Worm (Caenorhabditis elegans) whole organism, L2 larva: Measurements from ENCODE around the gene sec-20.

ENCODE experiments used
- C34F6.9 ChIP-seq: fragments of 150-350 bp; optimal IDR thresholded peaks from 2 replicates; lab custom pipeline; 2014; ENCODE audit warnings: missing biosample characterization, missing genetic modification characterization
- F13H6.1 ChIP-seq: sonication (generic microtip); optimal IDR thresholded peaks from 2 replicates; lab custom pipeline; 2016; ENCODE audit warnings: missing genetic modification characterization, missing compliant biosample characterization
- R02D3.7 ChIP-seq: fragments of 150-350 bp; optimal IDR thresholded peaks from 2 replicates; lab custom pipeline; 2014; ENCODE audit warnings: missing biosample characterization, missing genetic modification characterization
- ZK546.5 ChIP-seq: sonication (generic microtip); optimal IDR thresholded peaks from 2 replicates; lab custom pipeline; 2017; ENCODE audit warnings: missing biosample characterization, missing genetic modification characterization
- alr-1 ChIP-seq: fragments of 150-350 bp; optimal IDR thresholded peaks from 2 replicates; lab custom pipeline; 2014; ENCODE audit warnings: missing biosample characterization, missing genetic modification characterization
- blmp-1 ChIP-seq: sonication (generic microtip); optimal IDR thresholded peaks from 2 replicates; lab custom pipeline; 2017; ENCODE audit warnings: missing genetic modification characterization, mild to moderate bottlenecking, missing compliant biosample characterization, antibody characterized with exemption, moderate library complexity; ENCODE audit not compliant: insufficient read depth
- ceh-16 ChIP-seq: fragments of 150-350 bp; optimal IDR thresholded peaks from 2 replicates; lab custom pipeline; 2014; ENCODE audit warnings: missing biosample characterization, missing genetic modification characterization
- ceh-82 ChIP-seq: fragments of 150-350 bp; optimal IDR thresholded peaks from 2 replicates; lab custom pipeline; 2014; ENCODE audit warnings: missing biosample characterization, missing genetic modification characterization
- crh-2 ChIP-seq: sonication (generic microtip); optimal IDR thresholded peaks from 2 replicates; lab custom pipeline; 2017; ENCODE audit warnings: missing biosample characterization, missing genetic modification characterization
- dmd-4 ChIP-seq: sonication (generic microtip); optimal IDR thresholded peaks from 2 replicates; lab custom pipeline; 2017; ENCODE audit warnings: missing biosample characterization, missing genetic modification characterization
- egl-27 ChIP-seq: sonication (generic microtip); optimal IDR thresholded peaks from 3 replicates; lab custom pipeline; 2017; ENCODE audit warnings: missing biosample characterization, missing genetic modification reagents, missing genetic modification characterization
- elt-1 ChIP-seq: fragments of 150-350 bp; optimal IDR thresholded peaks from 2 replicates; lab custom pipeline; 2014; ENCODE audit warnings: missing biosample characterization, missing genetic modification characterization
- gmeb-1 ChIP-seq: fragments of 150-350 bp; optimal IDR thresholded peaks from 2 replicates; lab custom pipeline; 2014; ENCODE audit warnings: missing biosample characterization, missing genetic modification characterization
- lin-11 ChIP-seq: fragments of 150-350 bp; sonication (generic microtip); optimal IDR thresholded peaks from 2 replicates; lab custom pipeline; 2014; ENCODE audit warnings: missing biosample characterization, missing genetic modification characterization, inconsistent platforms, mixed read lengths
- lin-13 ChIP-seq: fragments of 150-350 bp; optimal IDR thresholded peaks from 2 replicates; lab custom pipeline; 2014; ENCODE audit warnings: missing biosample characterization, missing genetic modification reagents, missing genetic modification characterization
- lsy-2 ChIP-seq, 2 experiments: fragments of 150-350 bp in 1 of 2; sonication (generic microtip) in 1 of 2; optimal IDR thresholded peaks; 2 replicates each; lab custom pipeline; 2014 to 2017; ENCODE audit warnings: missing biosample characterization in 2 of 2, missing genetic modification characterization in 2 of 2
- mab-5 ChIP-seq: fragments of 150-350 bp; optimal IDR thresholded peaks from 2 replicates; lab custom pipeline; 2014; ENCODE audit warnings: missing biosample characterization, missing genetic modification characterization
- mbf-1 ChIP-seq: sonication (generic microtip); optimal IDR thresholded peaks from 2 replicates; lab custom pipeline; 2017; ENCODE audit warnings: missing biosample characterization, missing genetic modification characterization
- mdl-1 ChIP-seq, 2 experiments: fragments of 150-350 bp in 1 of 2; sonication (generic microtip) in 1 of 2; optimal IDR thresholded peaks; 2 replicates each; lab custom pipeline; 2017; ENCODE audit warnings: missing biosample characterization in 2 of 2, missing genetic modification characterization in 2 of 2
- nhr-10 ChIP-seq: sonication (generic microtip); optimal IDR thresholded peaks from 2 replicates; lab custom pipeline; 2017; ENCODE audit warnings: missing biosample characterization, missing genetic modification characterization
- nhr-11 ChIP-seq: fragments of 150-350 bp; optimal IDR thresholded peaks from 2 replicates; lab custom pipeline; 2014; ENCODE audit warnings: missing biosample characterization, missing genetic modification characterization
- nhr-12 ChIP-seq: fragments of 150-350 bp; optimal IDR thresholded peaks from 2 replicates; lab custom pipeline; 2014; ENCODE audit warnings: missing biosample characterization, missing genetic modification characterization
- nhr-129 ChIP-seq: fragments of 150-350 bp; optimal IDR thresholded peaks from 2 replicates; lab custom pipeline; 2014; ENCODE audit warnings: missing biosample characterization, missing genetic modification characterization
- nhr-21 ChIP-seq: fragments of 150-350 bp; optimal IDR thresholded peaks from 2 replicates; lab custom pipeline; 2014; ENCODE audit warnings: missing biosample characterization, missing genetic modification characterization
- nhr-237 ChIP-seq: fragments of 150-350 bp; optimal IDR thresholded peaks from 2 replicates; lab custom pipeline; 2014; ENCODE audit warnings: missing biosample characterization, missing genetic modification characterization
- nhr-25 ChIP-seq: fragments of 150-350 bp; sonication (generic microtip); optimal IDR thresholded peaks from 3 replicates; lab custom pipeline; 2014; ENCODE audit warnings: missing biosample characterization, missing genetic modification characterization
- nhr-6 ChIP-seq: fragments of 150-350 bp; optimal IDR thresholded peaks from 2 replicates; lab custom pipeline; 2014; ENCODE audit warnings: missing biosample characterization, missing genetic modification characterization
- nhr-77 ChIP-seq: fragments of 150-350 bp; optimal IDR thresholded peaks from 2 replicates; lab custom pipeline; 2014; ENCODE audit warnings: missing biosample characterization, missing genetic modification characterization
- peb-1 ChIP-seq: fragments of 150-350 bp; optimal IDR thresholded peaks from 2 replicates; lab custom pipeline; 2014; ENCODE audit warnings: missing biosample characterization, missing genetic modification characterization
- sem-4 ChIP-seq: fragments of 150-350 bp; optimal IDR thresholded peaks from 2 replicates; lab custom pipeline; 2014; ENCODE audit warnings: missing biosample characterization, missing genetic modification reagents, missing genetic modification characterization
- skn-1 ChIP-seq: sonication (generic microtip); optimal IDR thresholded peaks from 2 replicates; lab custom pipeline; 2017; ENCODE audit warnings: missing biosample characterization, missing genetic modification characterization
- sma-3 ChIP-seq: sonication (generic microtip); optimal IDR thresholded peaks from 2 replicates; lab custom pipeline; 2016; ENCODE audit warnings: missing genetic modification reagents, missing genetic modification characterization, missing compliant biosample characterization
- snpc-4 ChIP-seq: fragments of 150-350 bp; optimal IDR thresholded peaks from 2 replicates; lab custom pipeline; 2014; ENCODE audit warnings: missing biosample characterization, missing genetic modification characterization
- unc-39 ChIP-seq: fragments of 150-350 bp; optimal IDR thresholded peaks from 2 replicates; lab custom pipeline; 2014; ENCODE audit warnings: missing biosample characterization, missing genetic modification characterization
- unc-62 ChIP-seq: fragments of 150-350 bp; optimal IDR thresholded peaks from 2 replicates; lab custom pipeline; 2014; ENCODE audit warnings: missing biosample characterization, missing genetic modification reagents, missing genetic modification characterization
- zag-1 ChIP-seq: fragments of 150-350 bp; optimal IDR thresholded peaks from 2 replicates; lab custom pipeline; 2014; ENCODE audit warnings: missing biosample characterization, missing genetic modification characterization
- ztf-4 ChIP-seq: fragments of 150-350 bp; optimal IDR thresholded peaks from 2 replicates; lab custom pipeline; 2014; ENCODE audit warnings: missing biosample characterization, missing genetic modification characterization

The sec-20 gene

ce11 chrIII:159149-159548, 32.8 kb upstream of the sec-20 start:
- no peak for TF ChIP-seq nhr-10 (tag; lab: Kevin White, UChicago)
- no peak for TF ChIP-seq ztf-4
- no peak for TF ChIP-seq peb-1 (tag; lab: Kevin White, UChicago)
- no peak for TF ChIP-seq alr-1 (tag; lab: Kevin White, UChicago)
- no peak for TF ChIP-seq nhr-11 (tag; lab: Kevin White, UChicago)
- TF ChIP-seq R02D3.7 (tag; lab: Kevin White, UChicago), result no peak
- TF ChIP-seq, all 48 proteins: peak for 0

- TF ChIP-seq R02D3.7 (tag; lab: Kevin White, UChicago) (no peak), ztf-4 (no peak), nhr-25 (no peak), unc-39 (tag; lab: Kevin White, UChicago) (no peak), sma-3 (GFP tag; lab: Kevin White, UChicago) (no peak), lin-11 (tag; lab: Kevin White, UChicago) (no peak), nhr-6 (tag; lab: Kevin White, UChicago) (no peak), gmeb-1 (tag; lab: Kevin White, UChicago) (no peak), nhr-129 (tag; lab: Kevin White, UChicago) (no peak)
Measured at ce11 chrIII:159665-160064, 32.2 kb upstream of the sec-20 start.

- no peak for TF ChIP-seq nhr-6 (tag; lab: Kevin White, UChicago)
- TF ChIP-seq egl-27, result no peak
- no peak for TF ChIP-seq mab-5 (tag; lab: Kevin White, UChicago)
- no peak for TF ChIP-seq dmd-4
- TF ChIP-seq unc-62 (GFP tag; lab: Kevin White, UChicago), result no peak
- no peak for TF ChIP-seq lin-13
- TF ChIP-seq sma-3 (GFP tag; lab: Kevin White, UChicago), result no peak
- no peak for TF ChIP-seq ztf-4
- TF ChIP-seq C34F6.9 (tag; lab: Kevin White, UChicago), result no peak
- TF ChIP-seq skn-1 (tag; lab: Kevin White, UChicago), result no peak
- TF ChIP-seq sem-4, result no peak
- no peak for TF ChIP-seq nhr-129 (tag; lab: Kevin White, UChicago)
Measured at ce11 chrIII:164775-165174, 27.1 kb upstream of the sec-20 start, which contains the start of gene F40G9.8. F40G9.8 (minus strand) TSS chrIII:164875.

ce11 chrIII:165390-165789, 26.5 kb upstream of the sec-20 start, which contains the start of gene F40G9.7:
F40G9.7 (plus strand) TSS chrIII:165690.
- TF ChIP-seq lin-11 (tag; lab: Kevin White, UChicago), result no peak
- no peak for TF ChIP-seq skn-1 (tag; lab: Kevin White, UChicago)
- no peak for TF ChIP-seq blmp-1
- no peak for TF ChIP-seq nhr-12 (tag; lab: Kevin White, UChicago)
- TF ChIP-seq ceh-16 (tag; lab: Kevin White, UChicago), result no peak
- no peak for TF ChIP-seq F13H6.1 (tag; lab: Kevin White, UChicago)
- TF ChIP-seq nhr-10 (tag; lab: Kevin White, UChicago), result no peak
- TF ChIP-seq mdl-1 (tag; optimal IDR thresholded peaks at IDR 0.05; lab: Kevin White, UChicago), result no peak
- no peak for TF ChIP-seq nhr-21 (tag; lab: Kevin White, UChicago)
- no peak for TF ChIP-seq nhr-129 (tag; lab: Kevin White, UChicago)
- no peak for TF ChIP-seq crh-2 (tag; lab: Kevin White, UChicago)
- no peak for TF ChIP-seq lsy-2 (tag; optimal IDR thresholded peaks at IDR 0.05; lab: Kevin White, UChicago)
- no peak for TF ChIP-seq ZK546.5 (tag; lab: Kevin White, UChicago)

- TF ChIP-seq ceh-16 (tag; lab: Kevin White, UChicago) (no peak), elt-1 (tag; lab: Kevin White, UChicago) (no peak), nhr-11 (tag; lab: Kevin White, UChicago) (no peak), ztf-4 (no peak), R02D3.7 (tag; lab: Kevin White, UChicago) (no peak), alr-1 (tag; lab: Kevin White, UChicago) (no peak), mab-5 (tag; lab: Kevin White, UChicago) (no peak), ceh-82 (tag; lab: Kevin White, UChicago) (no peak), sma-3 (GFP tag; lab: Kevin White, UChicago) (no peak), lin-11 (tag; lab: Kevin White, UChicago) (no peak), unc-39 (tag; lab: Kevin White, UChicago) (no peak), nhr-77 (tag; lab: Kevin White, UChicago) (no peak), nhr-237 (no peak), zag-1 (no peak), mbf-1 (tag; lab: Kevin White, UChicago) (no peak), snpc-4 (tag; lab: Kevin White, UChicago) (no peak), ZK546.5 (tag; lab: Kevin White, UChicago) (no peak)
Measured at ce11 chrIII:169478-169877, 22.4 kb upstream of the sec-20 start, which contains the start of gene F40G9.18. F40G9.18 (minus strand) TSS chrIII:169578.
